Worm (Caenorhabditis elegans): Measurements from ENCODE around the gene C04E12.5.
A peak's percentile ranks its signal among the peaks of the same experiment; 100 is the strongest.

The C04E12.5 gene

ce11 chrV:3358267-3358666 is at the start of gene C04E12.5:
Gene C04E12.5, plus strand, starts transcription at chrV:3358567.
- TF ChIP-seq hmg-20 (GFP tag; IDR thresholded peaks at IDR 0.05), result no peak
- no peak for TF ChIP-seq Y56A3A.18 (GFP tag; IDR thresholded peaks at IDR 0.05)
- no peak for TF ChIP-seq D2030.7 (GFP tag; IDR thresholded peaks at IDR 0.05)
- TF ChIP-seq ztf-28 (GFP tag; IDR thresholded peaks at IDR 0.05), result no peak
- TF ChIP-seq F23B12.7 (tag; optimal IDR thresholded peaks at IDR 0.05; ENCODE audit: insufficient read depth), result no peak
- no peak for TF ChIP-seq attf-6 (GFP tag; IDR thresholded peaks at IDR 0.05)
- TF ChIP-seq lin-35 (GFP tag; optimal IDR thresholded peaks at IDR 0.05), result no peak
- no peak for TF ChIP-seq B0336.3 (GFP tag; IDR thresholded peaks at IDR 0.05)
- TF ChIP-seq fkh-3 (tag; optimal IDR thresholded peaks at IDR 0.05), result no peak
- no peak for TF ChIP-seq ceh-40 (GFP tag; IDR thresholded peaks at IDR 0.05)
- no peak for TF ChIP-seq hrde-1 (tag; optimal IDR thresholded peaks at IDR 0.05; ENCODE audit: borderline replicate concordance)
- no peak for TF ChIP-seq sdz-38 (tag; optimal IDR thresholded peaks at IDR 0.05)
- TF ChIP-seq pbrm-1 (GFP tag; IDR thresholded peaks at IDR 0.05), result no peak
- TF ChIP-seq hsf-1 (GFP tag; IDR thresholded peaks at IDR 0.05), result no peak
- TF ChIP-seq K11D2.4 (GFP tag; IDR thresholded peaks at IDR 0.05), result no peak
- TF ChIP-seq lin-54 (GFP tag; optimal IDR thresholded peaks at IDR 0.05), result no peak

DNA sequence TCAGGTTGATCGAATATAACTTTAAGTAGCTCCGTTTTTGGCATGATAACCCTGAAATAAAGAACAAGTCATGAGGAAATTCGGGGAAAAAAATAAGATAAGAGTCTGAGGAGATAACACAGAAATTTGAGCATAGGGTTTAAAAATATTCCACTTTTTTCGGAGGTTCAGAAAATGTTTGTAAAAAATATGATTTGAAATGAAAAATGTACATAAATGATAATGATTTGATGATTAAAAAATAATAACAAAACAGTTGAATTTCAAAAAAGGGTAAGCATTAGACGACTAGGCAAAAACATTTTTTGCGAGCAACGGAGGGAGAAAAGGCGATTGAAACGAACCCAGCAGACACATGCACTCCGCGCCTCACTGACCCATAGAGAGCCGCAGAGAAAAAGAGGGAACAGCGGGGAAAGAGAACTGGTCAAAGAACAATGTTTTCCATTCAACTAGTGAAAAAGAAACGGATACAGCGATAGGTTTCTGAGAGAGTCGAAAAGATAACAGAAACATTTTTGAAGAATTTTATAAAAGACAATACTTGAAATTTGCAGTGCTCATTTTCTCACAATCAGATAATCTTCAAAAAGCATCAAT is 46.2 kb upstream of the C04E12.5 start, which contains the start of gene arrd-18:
Gene arrd-18 (minus strand): TSS at position 51 of the 600 bp plus-strand sequence.
- TF ChIP-seq dox-1 (GFP tag; IDR thresholded peaks at IDR 0.05), result peak; percentile 86
- TF ChIP-seq ZK185.1 (tag; optimal IDR thresholded peaks at IDR 0.05; ENCODE audit: poor library complexity, severe bottlenecking), result no peak
- peak; percentile 11 for TF ChIP-seq attf-5 (GFP tag; optimal IDR thresholded peaks at IDR 0.05)
- TF ChIP-seq hmg-1.2 (GFP tag; IDR thresholded peaks at IDR 0.05), result peak; percentile 74; the same call in 1 of the 2 replicates
- no peak for TF ChIP-seq madf-8 (GFP tag; conservative IDR thresholded peaks at IDR 0.05)
- TF ChIP-seq rcor-1 (GFP tag; IDR thresholded peaks at IDR 0.05), result peak; percentile 66
- no peak for TF ChIP-seq T26A5.8 (tag; optimal IDR thresholded peaks at IDR 0.05)
- TF ChIP-seq nhr-80 (tag; optimal IDR thresholded peaks at IDR 0.05), result peak; percentile 56
- TF ChIP-seq nfyb-1 (GFP tag; IDR thresholded peaks at IDR 0.05), result peak; percentile 72; the same call in 1 of the 2 replicates

DNA sequence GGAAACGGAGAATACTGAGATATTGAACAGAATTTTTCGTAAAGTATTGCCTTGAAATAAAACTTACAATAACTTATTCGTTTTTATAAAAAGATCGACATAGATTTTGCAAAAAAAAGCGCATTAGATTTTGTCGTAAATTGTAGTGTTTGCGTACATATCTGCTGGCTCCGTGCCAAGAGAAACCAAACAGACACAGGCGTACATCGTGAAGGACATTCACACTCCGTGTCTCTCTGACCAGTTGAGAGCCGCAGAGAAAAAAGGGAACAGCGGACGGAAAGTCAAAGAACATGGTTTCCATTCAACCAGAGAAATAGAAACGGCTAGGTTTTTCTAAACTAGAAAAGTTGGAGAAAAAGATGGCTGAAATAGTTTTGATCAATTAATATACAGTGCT is 43.1 kb upstream of the C04E12.5 start, which contains the start of gene arrd-19:
Gene arrd-19 (minus strand): TSS at position 209 of the 400 bp plus-strand sequence.
- TF ChIP-seq ceh-27 (GFP tag; optimal IDR thresholded peaks at IDR 0.05), result peak; percentile 63
- no peak for TF ChIP-seq ama-1 (optimal IDR thresholded peaks at IDR 0.05)
- no peak for TF ChIP-seq ama-1 (GFP tag; optimal IDR thresholded peaks at IDR 0.05)
- no peak for TF ChIP-seq T07F8.4 (tag; optimal IDR thresholded peaks at IDR 0.05)
- TF ChIP-seq hmg-20 (GFP tag; IDR thresholded peaks at IDR 0.05), result peak; percentile 52; the same call in 1 of the 2 replicates
- TF ChIP-seq K12H6.12 (tag; optimal IDR thresholded peaks at IDR 0.05), result peak; percentile 52
- peak; percentile 65 for TF ChIP-seq attf-5 (GFP tag; optimal IDR thresholded peaks at IDR 0.05)
- no peak for TF ChIP-seq snpc-1.3 (tag; optimal IDR thresholded peaks at IDR 0.05; ENCODE audit: insufficient read depth)
- no peak for TF ChIP-seq unc-62 (GFP tag; optimal IDR thresholded peaks at IDR 0.05)
- peak; percentile 69 for TF ChIP-seq F22D6.2 (tag; optimal IDR thresholded peaks at IDR 0.05)
- TF ChIP-seq nhr-80 (tag; optimal IDR thresholded peaks at IDR 0.05), result peak; percentile 73
- peak; percentile 57; the same call in 1 of the 2 replicates for TF ChIP-seq let-526 (GFP tag; IDR thresholded peaks at IDR 0.05)
- peak; percentile 49; the same call in 1 of the 2 replicates for TF ChIP-seq zfh-2 (GFP tag; conservative IDR thresholded peaks at IDR 0.05)
- no peak for TF ChIP-seq pha-4 (tag; optimal IDR thresholded peaks at IDR 0.05)
- peak; percentile 8 for TF ChIP-seq chd-7 (tag; optimal IDR thresholded peaks at IDR 0.05)
- TF ChIP-seq Y56A3A.18 (GFP tag; IDR thresholded peaks at IDR 0.05), result peak; percentile 51; the same call in 1 of the 2 replicates
- no peak for TF ChIP-seq ztf-3 (GFP tag; optimal IDR thresholded peaks at IDR 0.05)
- TF ChIP-seq aptf-2 (GFP tag; conservative IDR thresholded peaks at IDR 0.05), result no peak
- no peak for TF ChIP-seq K11D2.4 (GFP tag; IDR thresholded peaks at IDR 0.05)
- no peak for TF ChIP-seq Y53F4B.3 (GFP tag; IDR thresholded peaks at IDR 0.05)
- peak; percentile 32 for TF ChIP-seq lin-54 (GFP tag; optimal IDR thresholded peaks at IDR 0.05)
- TF ChIP-seq snpc-4 (GFP tag; optimal IDR thresholded peaks at IDR 0.05), result no peak
- peak in 2 of 4 experiments; percentile 5 to 10 for TF ChIP-seq snpc-4 (tag; optimal IDR thresholded peaks at IDR 0.05)
- no peak for TF ChIP-seq ztf-22 (GFP tag; optimal IDR thresholded peaks at IDR 0.05)
- TF ChIP-seq Y95B8A.8 (GFP tag; IDR thresholded peaks at IDR 0.05), result no peak

Measured in whole organism, young adult.